Fruit fly (Drosophila melanogaster): ENCODE measurements around the gene CG6511.

- no peak for TF ChIP-seq lola (GFP tag; optimal IDR thresholded peaks at IDR 0.05)
- TF ChIP-seq Dfd (GFP tag; optimal IDR thresholded peaks at IDR 0.05) = no peak
- TF ChIP-seq usp (GFP tag; optimal IDR thresholded peaks at IDR 0.05) = no peak
- TF ChIP-seq dsf (GFP tag; optimal IDR thresholded peaks at IDR 0.05; ENCODE audit: borderline replicate concordance) = peak; percentile 93
Measured at dm6 chr3L:8702448-8702847, 18.7 kb upstream of the CG6511 start.
